Worm (Caenorhabditis elegans): ENCODE results near the gene Y116F11A.6.

- TF ChIP-seq dmd-4 (tag; optimal IDR thresholded peaks at IDR 0.05; ENCODE audit: borderline replicate concordance), result no peak
- TF ChIP-seq ceh-24 (tag; optimal IDR thresholded peaks at IDR 0.05), result no peak
- no peak for TF ChIP-seq ahr-1 (tag; optimal IDR thresholded peaks at IDR 0.05)
Measured at ce11 chrV:19673298-19673903, 46.0 kb upstream of the Y116F11A.6 start.

All from whole organism, late embryonic.